Worm (Caenorhabditis elegans) whole organism, L4 larva: ENCODE measurements around the gene rbf-1.

Source experiments
- D1046.2 ChIP-seq: fragments of 200-800 bp; sonication (Bioruptor generic); IDR thresholded peaks from 2 replicates; pipeline ENCODE4 v1.3.6; 2022; ENCODE audit warnings: missing genetic modification characterization, missing compliant biosample characterization
- F26F4.8 ChIP-seq: fragments of 200-800 bp; sonication (Bioruptor generic); conservative IDR thresholded peaks from 2 replicates; pipeline ENCODE4 v1.3.6; 2022; ENCODE audit warnings: missing genetic modification characterization, missing compliant biosample characterization
- T26A8.4 ChIP-seq: fragments of 200-800 bp; sonication (Bioruptor generic); IDR thresholded peaks from 2 replicates; pipeline ENCODE4 v1.3.6; 2022; ENCODE audit warnings: missing genetic modification characterization, missing compliant biosample characterization
- ZK546.5 ChIP-seq, 2 experiments: sonication (generic microtip); optimal IDR thresholded peaks; 2 replicates each; lab custom pipeline; 2017; ENCODE audit warnings: missing biosample characterization in 2 of 2, missing genetic modification characterization in 2 of 2
- aha-1 ChIP-seq: fragments of 150-350 bp; peaks from one replicate; lab custom pipeline; 2014; ENCODE audit warnings: missing biosample characterization, missing genetic modification characterization
- aly-2 ChIP-seq: sonication (generic microtip); optimal IDR thresholded peaks from 2 replicates; lab custom pipeline; 2018; ENCODE audit warnings: missing biosample characterization, missing genetic modification characterization
- ama-1 ChIP-seq: fragments of 150-350 bp; optimal IDR thresholded peaks from 2 replicates; lab custom pipeline; 2014; ENCODE audit warnings: inconsistent platforms, mixed read lengths
- arid-1 ChIP-seq: fragments of 200-800 bp; sonication (Bioruptor generic); conservative IDR thresholded peaks from 2 replicates; pipeline ENCODE4 v1.3.6; 2022; ENCODE audit warnings: missing genetic modification reagents, missing genetic modification characterization, missing compliant biosample characterization
- ceh-20 ChIP-seq: fragments of 200-800 bp; sonication (Bioruptor generic); IDR thresholded peaks from 2 replicates; pipeline ENCODE4 v1.3.6; 2022; ENCODE audit warnings: missing genetic modification reagents, missing genetic modification characterization, missing compliant biosample characterization
- ceh-32 ChIP-seq: sonication (generic microtip); optimal IDR thresholded peaks from 2 replicates; lab custom pipeline; 2016; ENCODE audit warnings: mild to moderate bottlenecking, missing genetic modification characterization, missing compliant biosample characterization; ENCODE audit not compliant: poor library complexity
- ceh-82 ChIP-seq: sonication (generic microtip); optimal IDR thresholded peaks from 2 replicates; lab custom pipeline; 2017; ENCODE audit warnings: missing biosample characterization, missing genetic modification characterization
- ces-1 ChIP-seq: fragments of 150-350 bp; sonication (generic microtip); optimal IDR thresholded peaks from 4 replicates; lab custom pipeline; 2014; ENCODE audit warnings: missing biosample characterization, missing genetic modification reagents, missing genetic modification characterization
- ctbp-1 ChIP-seq: fragments of 200-800 bp; sonication (Bioruptor generic); IDR thresholded peaks from 2 replicates; pipeline ENCODE4 v1.3.6; 2022; ENCODE audit warnings: missing genetic modification reagents, missing genetic modification characterization, missing compliant biosample characterization
- daf-16 ChIP-seq, 3 experiments: sonication (generic microtip); optimal IDR thresholded peaks; 2 replicates each; lab custom pipeline; 2016 to 2017; ENCODE audit warnings: missing genetic modification characterization in 3 of 3, missing genetic modification reagents in 3 of 3, mild to moderate bottlenecking in 2 of 3, missing compliant biosample characterization in 2 of 3, missing biosample characterization in 1 of 3, moderate library complexity in 1 of 3
- dmd-6 ChIP-seq: fragments of 200-800 bp; sonication (Bioruptor generic); IDR thresholded peaks from 2 replicates; pipeline ENCODE4 v1.3.6; 2022; ENCODE audit warnings: missing genetic modification reagents, missing genetic modification characterization, missing compliant biosample characterization
- dpl-1 ChIP-seq: fragments of 150-350 bp; optimal IDR thresholded peaks from 2 replicates; lab custom pipeline; 2014; ENCODE audit warnings: missing biosample characterization, missing genetic modification reagents, missing genetic modification characterization
- dve-1 ChIP-seq: sonication (generic microtip); optimal IDR thresholded peaks from 2 replicates; lab custom pipeline; 2017; ENCODE audit warnings: antibody characterized with exemption, mild to moderate bottlenecking, missing genetic modification characterization, missing compliant biosample characterization; ENCODE audit not compliant: insufficient read depth
- fkh-10 ChIP-seq: fragments of 150-350 bp; optimal IDR thresholded peaks from 2 replicates; lab custom pipeline; 2014; ENCODE audit warnings: missing biosample characterization, missing genetic modification reagents, missing genetic modification characterization
- hif-1 ChIP-seq, 2 experiments: sonication (generic microtip); optimal IDR thresholded peaks; 2 replicates each; lab custom pipeline; 2016 to 2017; ENCODE audit warnings: missing compliant biosample characterization in 2 of 2, missing genetic modification characterization in 2 of 2, missing genetic modification reagents in 2 of 2, missing genotype in 2 of 2, mild to moderate bottlenecking in 1 of 2
- lin-1 ChIP-seq: fragments of 200-800 bp; sonication (Bioruptor generic); IDR thresholded peaks from 2 replicates; pipeline ENCODE4 v1.3.6; 2022; ENCODE audit warnings: missing genetic modification reagents, missing genetic modification characterization, missing compliant biosample characterization
- lin-13 ChIP-seq: fragments of 150-350 bp; optimal IDR thresholded peaks from 2 replicates; lab custom pipeline; 2014; ENCODE audit warnings: missing biosample characterization, missing genetic modification reagents, missing genetic modification characterization
- lin-15B ChIP-seq: fragments of 150-350 bp; sonication (generic microtip); optimal IDR thresholded peaks from 3 replicates; lab custom pipeline; 2014; ENCODE audit warnings: missing biosample characterization, missing genetic modification characterization
- lin-29 ChIP-seq: fragments of 200-800 bp; sonication (Bioruptor generic); IDR thresholded peaks from 2 replicates; pipeline ENCODE4 v1.3.6; 2022; ENCODE audit warnings: missing genetic modification reagents, missing genetic modification characterization, missing compliant biosample characterization
- mdl-1 ChIP-seq, 2 experiments: fragments of 150-350 bp in 1 of 2; sonication (generic microtip) in 1 of 2; optimal IDR thresholded peaks; 2 replicates each; lab custom pipeline; 2014 to 2017; ENCODE audit warnings: missing biosample characterization in 2 of 2, missing genetic modification characterization in 2 of 2
- nhr-10 ChIP-seq: fragments of 150-350 bp; optimal IDR thresholded peaks from 2 replicates; lab custom pipeline; 2014; ENCODE audit warnings: missing biosample characterization, missing genetic modification characterization
- nhr-11 ChIP-seq: fragments of 150-350 bp; optimal IDR thresholded peaks from 2 replicates; lab custom pipeline; 2014; ENCODE audit warnings: missing biosample characterization, missing genetic modification characterization
- nhr-111 ChIP-seq: fragments of 200-800 bp; sonication (Bioruptor generic); optimal IDR thresholded peaks from 2 replicates; lab custom pipeline; 2018; ENCODE audit warnings: mild to moderate bottlenecking, missing genetic modification characterization, missing compliant biosample characterization
- nhr-28 ChIP-seq: fragments of 150-350 bp; optimal IDR thresholded peaks from 2 replicates; lab custom pipeline; 2014; ENCODE audit warnings: missing biosample characterization, missing genetic modification characterization
- nhr-42 ChIP-seq: fragments of 200-800 bp; sonication (Bioruptor generic); IDR thresholded peaks from 2 replicates; pipeline ENCODE4 v1.3.6; 2022; ENCODE audit warnings: missing genetic modification characterization, missing compliant biosample characterization
- nhr-48 ChIP-seq: sonication (generic microtip); optimal IDR thresholded peaks from 2 replicates; lab custom pipeline; 2016; ENCODE audit warnings: mild to moderate bottlenecking, missing genetic modification characterization, missing compliant biosample characterization
- nhr-77 ChIP-seq: fragments of 150-350 bp; optimal IDR thresholded peaks from 2 replicates; lab custom pipeline; 2014; ENCODE audit warnings: missing biosample characterization, missing genetic modification characterization
- php-3 ChIP-seq: fragments of 200-800 bp; sonication (Bioruptor generic); IDR thresholded peaks from 2 replicates; pipeline ENCODE4 v1.3.6; 2022; ENCODE audit warnings: missing genetic modification reagents, missing genetic modification characterization, missing compliant biosample characterization
- pqm-1 ChIP-seq: sonication (generic microtip); optimal IDR thresholded peaks from 2 replicates; lab custom pipeline; 2017; ENCODE audit warnings: missing biosample characterization, missing genetic modification characterization
- snpc-4 ChIP-seq: fragments of 150-350 bp; optimal IDR thresholded peaks from 2 replicates; lab custom pipeline; 2014; ENCODE audit warnings: missing biosample characterization, missing genetic modification characterization
- spr-1 ChIP-seq: sonication (generic microtip); optimal IDR thresholded peaks from 2 replicates; lab custom pipeline; 2016; ENCODE audit warnings: mild to moderate bottlenecking, missing genetic modification characterization, missing compliant biosample characterization
- tag-97 ChIP-seq: fragments of 200-800 bp; sonication (Bioruptor generic); IDR thresholded peaks from 2 replicates; pipeline ENCODE4 v1.3.6; 2022; ENCODE audit warnings: missing genetic modification characterization, missing compliant biosample characterization
- tra-1 ChIP-seq: fragments of 200-800 bp; sonication (Bioruptor generic); IDR thresholded peaks from 2 replicates; pipeline ENCODE4 v1.3.6; 2022; ENCODE audit warnings: missing genetic modification reagents, missing genetic modification characterization, missing compliant biosample characterization
- unc-62 ChIP-seq, 3 experiments: fragments of 150-350 bp in 1 of 3; sonication (generic microtip); optimal IDR thresholded peaks in 2 of 3; peaks in 1 of 3; 1 replicate in 1 of 3; 2 replicates in 2 of 3; lab custom pipeline; 2014 to 2017; ENCODE audit warnings: missing biosample characterization in 3 of 3, missing genetic modification characterization in 3 of 3, missing genetic modification reagents in 3 of 3, missing genotype in 1 of 3
- vab-7 ChIP-seq: fragments of 200-800 bp; sonication (Bioruptor generic); IDR thresholded peaks from 2 replicates; pipeline ENCODE4 v1.3.6; 2022; ENCODE audit warnings: missing genetic modification reagents, missing genetic modification characterization, missing compliant biosample characterization
- ztf-11 ChIP-seq: fragments of 150-350 bp; optimal IDR thresholded peaks from 2 replicates; lab custom pipeline; 2014; ENCODE audit warnings: missing biosample characterization, missing genetic modification characterization

rbf-1 gene

DNA sequence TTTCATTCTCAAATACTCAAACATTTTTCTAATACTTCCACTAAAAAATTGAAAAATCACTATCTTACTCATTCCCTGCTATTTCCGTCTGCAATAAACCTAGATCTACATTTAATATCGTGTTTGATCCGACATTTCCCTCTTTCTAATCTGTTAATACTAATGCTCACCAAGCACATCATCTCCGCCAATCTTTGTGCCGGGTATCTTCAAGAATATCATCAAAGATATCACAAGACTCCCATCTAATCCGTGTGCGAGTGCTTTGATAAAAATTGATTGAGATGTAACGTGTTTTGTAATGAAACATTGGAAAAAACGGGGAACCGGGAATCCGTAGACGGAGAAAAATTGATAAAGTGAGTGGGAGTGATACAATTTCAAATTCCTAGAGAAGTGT, 3.8 kb downstream of the rbf-1 start:
- no peak for TF ChIP-seq spr-1
- peak; percentile 58 for TF ChIP-seq aha-1 (tag; lab: Kevin White, UChicago)

DNA sequence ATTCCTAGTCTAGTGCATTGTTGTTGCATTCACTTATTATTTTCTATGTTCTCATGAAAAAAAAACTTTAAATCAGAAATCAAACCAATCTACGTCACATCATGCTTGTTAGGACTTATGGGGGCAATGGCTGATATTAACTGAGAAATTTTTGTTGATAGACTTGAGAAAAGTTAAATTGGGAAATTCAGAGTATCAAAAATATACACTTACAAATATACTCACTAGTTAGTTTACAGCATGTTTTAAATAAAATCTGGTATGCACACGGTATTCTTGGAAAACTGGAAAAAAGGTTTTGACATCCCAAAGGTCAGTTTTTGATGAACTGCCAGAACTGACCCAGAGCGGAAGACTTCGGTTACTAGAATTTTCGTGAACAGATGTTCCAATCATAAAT, 5.4 kb downstream of the rbf-1 start:
- TF ChIP-seq lin-13 (GFP tag; lab: Kevin White, UChicago) (no peak), unc-62 (GFP tag; optimal IDR thresholded peaks at IDR 0.05 in 1 of 2; lab: Kevin White, UChicago) (peak in 1 of 2 experiments; percentile 93), unc-62 (tag; optimal IDR thresholded peaks at IDR 0.05; lab: Kevin White, UChicago) (no peak)

DNA sequence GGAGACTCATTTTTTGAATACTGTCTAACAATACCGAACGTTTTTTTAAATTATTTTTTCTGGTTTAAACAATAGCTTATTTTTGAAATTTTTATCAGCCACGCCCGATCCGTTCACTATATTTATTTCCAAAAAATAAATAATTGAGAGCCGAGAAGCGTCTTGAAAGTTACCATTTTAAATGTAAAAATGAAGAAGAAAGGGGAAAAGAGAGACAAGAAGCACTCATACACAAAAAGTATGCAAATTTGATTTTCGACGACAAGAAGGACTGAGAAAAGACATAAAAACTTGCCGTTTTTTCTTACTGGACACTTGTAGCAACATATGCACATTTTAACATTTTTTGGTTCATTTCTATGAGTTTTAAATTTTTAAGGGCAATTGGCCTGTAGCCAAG, 6.2 kb downstream of the rbf-1 start:
- TF ChIP-seq fkh-10 (GFP tag; lab: Kevin White, UChicago): peak; percentile 79
- no peak for TF ChIP-seq aly-2 (tag; lab: Kevin White, UChicago)
- no peak for TF ChIP-seq nhr-11 (tag; lab: Kevin White, UChicago)
- no peak for TF ChIP-seq lin-29 (GFP tag; lab: Robert Waterston, UW)
- TF ChIP-seq T26A8.4: no peak
- TF ChIP-seq ces-1 (GFP tag; lab: Kevin White, UChicago): peak; percentile 32
- no peak for TF ChIP-seq dpl-1 (GFP tag; lab: Kevin White, UChicago)
- peak in 1 of 2 experiments; percentile 11 for TF ChIP-seq unc-62 (GFP tag; optimal IDR thresholded peaks at IDR 0.05 in 1 of 2; lab: Kevin White, UChicago)
- no peak for TF ChIP-seq unc-62 (tag; optimal IDR thresholded peaks at IDR 0.05; lab: Kevin White, UChicago)
- TF ChIP-seq nhr-111 (GFP tag; lab: Kevin White, UChicago): no peak
- no peak for TF ChIP-seq nhr-48 (tag; lab: Kevin White, UChicago)

DNA sequence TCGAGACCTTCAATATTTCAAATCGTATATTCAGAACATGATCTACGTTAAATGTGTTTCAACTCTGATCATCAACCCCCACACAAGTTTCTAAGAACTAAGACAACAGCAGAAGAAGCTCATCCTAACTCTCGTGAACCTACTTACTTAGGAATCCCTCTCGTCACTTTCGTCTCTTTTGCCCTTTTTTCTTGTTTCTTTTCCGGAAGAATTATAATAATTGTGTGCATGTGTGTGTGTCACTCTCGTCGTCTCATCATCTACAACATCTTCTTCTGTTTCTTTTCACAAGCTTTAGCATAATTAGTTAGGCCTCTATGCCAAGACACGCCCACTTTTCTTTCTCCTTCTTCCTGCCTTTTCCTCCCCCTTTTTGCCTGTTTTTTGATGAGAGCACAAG, 14.9 kb downstream of the rbf-1 start:
- TF ChIP-seq tag-97: no peak
- no peak for TF ChIP-seq hif-1 (tag; optimal IDR thresholded peaks at IDR 0.05; lab: Kevin White, UChicago)
- 0 out of 2 replicates have a peak, but pooled peaks have one; percentile 18 for TF ChIP-seq ctbp-1 (GFP tag; lab: Robert Waterston, UW)

DNA sequence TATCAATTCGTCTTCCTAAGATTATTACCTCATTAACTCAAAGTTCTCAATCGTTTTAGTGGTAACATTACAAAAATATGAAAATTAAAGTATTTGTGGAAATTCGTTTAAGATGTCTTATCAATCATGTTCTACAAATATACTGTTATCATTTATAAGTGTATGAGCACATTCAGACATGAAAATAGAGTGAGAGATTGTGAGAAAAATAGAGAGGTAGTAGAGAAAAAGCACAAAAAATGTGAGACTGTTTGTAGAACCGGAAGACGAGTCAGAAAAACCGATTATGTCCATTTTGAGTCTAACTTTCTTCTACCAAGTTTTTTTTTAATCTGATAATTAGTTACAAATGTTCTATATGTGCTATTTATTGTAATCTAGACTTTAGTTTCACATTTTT, 17.7 kb downstream of the rbf-1 start:
- TF ChIP-seq nhr-77: peak; percentile 71
- TF ChIP-seq F26F4.8 (GFP tag; lab: Robert Waterston, UW): no peak
- no peak for TF ChIP-seq D1046.2 (GFP tag; lab: Robert Waterston, UW)
- TF ChIP-seq php-3 (GFP tag; lab: Robert Waterston, UW): peak; percentile 73
- peak; percentile 66 for TF ChIP-seq dmd-6 (GFP tag; lab: Robert Waterston, UW)
- TF ChIP-seq pqm-1 (tag; lab: Kevin White, UChicago): peak; percentile 99
- peak; percentile 90 for TF ChIP-seq nhr-28 (tag; lab: Kevin White, UChicago)
- TF ChIP-seq lin-1: 0 out of 2 replicates have a peak, but pooled peaks have one; percentile 30
- TF ChIP-seq daf-16 (GFP tag; optimal IDR thresholded peaks at IDR 0.05; lab: Kevin White, UChicago): no peak
- peak; percentile 79 for TF ChIP-seq daf-16 (tag; optimal IDR thresholded peaks at IDR 0.05; lab: Kevin White, UChicago)

DNA sequence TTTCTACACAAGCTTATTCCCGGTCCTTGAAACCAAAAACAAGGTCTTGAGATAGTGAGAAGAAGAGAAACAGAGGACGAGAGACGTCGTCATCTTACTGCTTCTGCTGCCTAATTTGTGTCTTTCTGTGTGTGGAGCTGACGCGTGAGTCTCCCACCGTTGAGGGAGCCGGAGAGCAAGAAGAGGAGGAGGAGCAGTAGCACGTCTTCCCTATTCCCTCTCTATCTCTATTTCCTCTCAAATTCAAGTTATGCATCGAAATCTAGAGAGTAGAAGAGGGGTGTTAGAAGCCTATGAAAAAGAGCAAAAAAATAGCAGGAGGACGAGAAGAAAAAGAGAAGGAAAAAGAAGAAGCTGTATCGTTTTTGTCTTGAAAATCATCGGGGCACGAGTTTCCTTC, 19.6 kb downstream of the rbf-1 start:
- TF ChIP-seq ZK546.5 (tag; optimal IDR thresholded peaks at IDR 0.05; lab: Kevin White, UChicago): no peak
- TF ChIP-seq lin-1: no peak
- TF ChIP-seq ces-1 (GFP tag; lab: Kevin White, UChicago): peak; percentile 21
- no peak for TF ChIP-seq tra-1
- TF ChIP-seq ceh-32: no peak
- no peak for TF ChIP-seq ceh-20 (GFP tag; lab: Robert Waterston, UW)
- no peak for TF ChIP-seq vab-7 (GFP tag; lab: Robert Waterston, UW)
- no peak for TF ChIP-seq nhr-10
- no peak for TF ChIP-seq pqm-1 (tag; lab: Kevin White, UChicago)
- no peak for TF ChIP-seq spr-1
- TF ChIP-seq dmd-6 (GFP tag; lab: Robert Waterston, UW): no peak
- no peak for TF ChIP-seq nhr-42 (GFP tag; lab: Robert Waterston, UW)
- TF ChIP-seq ama-1 (lab: Kevin White, UChicago): no peak
- no peak for TF ChIP-seq ceh-82 (tag; lab: Kevin White, UChicago)
- no peak for TF ChIP-seq lin-29 (GFP tag; lab: Robert Waterston, UW)
- no peak for TF ChIP-seq daf-16 (GFP tag; optimal IDR thresholded peaks at IDR 0.05; lab: Kevin White, UChicago)
- no peak for TF ChIP-seq daf-16 (tag; optimal IDR thresholded peaks at IDR 0.05; lab: Kevin White, UChicago)
- no peak for TF ChIP-seq dpl-1 (GFP tag; lab: Kevin White, UChicago)
- TF ChIP-seq dve-1: no peak
- TF ChIP-seq mdl-1 (tag; optimal IDR thresholded peaks at IDR 0.05; lab: Kevin White, UChicago): peak in 1 of 2 experiments; percentile 69
- no peak for TF ChIP-seq arid-1 (GFP tag; lab: Robert Waterston, UW)
- no peak for TF ChIP-seq lin-15B (tag; lab: Kevin White, UChicago)
- TF ChIP-seq ctbp-1 (GFP tag; lab: Robert Waterston, UW): 0 out of 2 replicates have a peak, but pooled peaks have one; percentile 48
- TF ChIP-seq ztf-11 (tag; lab: Kevin White, UChicago): no peak
- no peak for TF ChIP-seq snpc-4 (tag; lab: Kevin White, UChicago)
